Worm (Caenorhabditis elegans) whole organism, L3 larva: ENCODE data around the gene T12G3.11.

ENCODE experiments used
- R02D3.7 ChIP-seq: fragments of 150-350 bp; optimal IDR thresholded peaks from 2 replicates; lab custom pipeline; 2014; ENCODE audit warnings: missing biosample characterization, missing genetic modification characterization
- ZK546.5 ChIP-seq: sonication (generic microtip); optimal IDR thresholded peaks from 2 replicates; lab custom pipeline; 2017; ENCODE audit warnings: missing biosample characterization, missing genetic modification characterization
- ama-1 ChIP-seq: fragments of 150-350 bp; optimal IDR thresholded peaks from 2 replicates; lab custom pipeline; 2018
- ceh-16 ChIP-seq: sonication (generic microtip); optimal IDR thresholded peaks from 2 replicates; lab custom pipeline; 2017; ENCODE audit warnings: missing biosample characterization, missing genetic modification characterization
- ceh-28 ChIP-seq: fragments of 150-350 bp; optimal IDR thresholded peaks from 2 replicates; lab custom pipeline; 2014; ENCODE audit warnings: missing biosample characterization, missing genetic modification reagents, missing genetic modification characterization
- ceh-82 ChIP-seq: fragments of 150-350 bp; optimal IDR thresholded peaks from 2 replicates; lab custom pipeline; 2014; ENCODE audit warnings: missing biosample characterization, missing genetic modification characterization
- daf-12 ChIP-seq: fragments of 150-350 bp; optimal IDR thresholded peaks from 2 replicates; lab custom pipeline; 2014; ENCODE audit warnings: missing biosample characterization, missing genetic modification reagents, missing genetic modification characterization
- elt-1 ChIP-seq: fragments of 150-350 bp; optimal IDR thresholded peaks from 2 replicates; lab custom pipeline; 2014; ENCODE audit warnings: missing biosample characterization, missing genetic modification characterization
- elt-2 ChIP-seq: sonication (generic microtip); optimal IDR thresholded peaks from 2 replicates; lab custom pipeline; 2016; ENCODE audit warnings: missing genetic modification reagents, mild to moderate bottlenecking, missing genetic modification characterization, missing compliant biosample characterization
- elt-3 ChIP-seq, 3 experiments: fragments of 150-350 bp in 1 of 3; sonication (generic microtip) in 2 of 3; optimal IDR thresholded peaks; 2 replicates in 2 of 3; 4 replicates in 1 of 3; lab custom pipeline; 2014 to 2017; ENCODE audit warnings: missing biosample characterization in 3 of 3, missing genetic modification characterization in 3 of 3
- fkh-10 ChIP-seq: sonication (generic microtip); optimal IDR thresholded peaks from 2 replicates; lab custom pipeline; 2017; ENCODE audit warnings: missing biosample characterization, missing genetic modification reagents, missing genetic modification characterization
- fkh-2 ChIP-seq: fragments of 150-350 bp; optimal IDR thresholded peaks from 2 replicates; lab custom pipeline; 2014; ENCODE audit warnings: missing biosample characterization, missing genetic modification reagents, missing genetic modification characterization
- fos-1 ChIP-seq: fragments of 150-350 bp; optimal IDR thresholded peaks from 2 replicates; lab custom pipeline; 2014; ENCODE audit warnings: missing biosample characterization, missing genetic modification characterization
- hmg-11 ChIP-seq: sonication (generic microtip); optimal IDR thresholded peaks from 2 replicates; lab custom pipeline; 2016; ENCODE audit warnings: missing genetic modification characterization, missing compliant biosample characterization
- jun-1 ChIP-seq: fragments of 150-350 bp; optimal IDR thresholded peaks from 2 replicates; lab custom pipeline; 2014; ENCODE audit warnings: missing biosample characterization, missing genetic modification reagents, missing genetic modification characterization
- lin-15B ChIP-seq: fragments of 150-350 bp; optimal IDR thresholded peaks from 2 replicates; lab custom pipeline; 2014; ENCODE audit warnings: missing biosample characterization, missing genetic modification characterization
- lsy-12 ChIP-seq: sonication (generic microtip); optimal IDR thresholded peaks from 2 replicates; lab custom pipeline; 2016; ENCODE audit warnings: mild to moderate bottlenecking, missing genetic modification characterization, missing compliant biosample characterization
- mdl-1 ChIP-seq: fragments of 150-350 bp; optimal IDR thresholded peaks from 2 replicates; lab custom pipeline; 2014; ENCODE audit warnings: missing biosample characterization, missing genetic modification characterization
- mml-1 ChIP-seq: fragments of 150-350 bp; sonication (generic microtip); optimal IDR thresholded peaks from 3 replicates; lab custom pipeline; 2014; ENCODE audit warnings: missing biosample characterization, missing genetic modification characterization
- nfya-1 ChIP-seq: sonication (generic microtip); optimal IDR thresholded peaks from 2 replicates; lab custom pipeline; 2017; ENCODE audit warnings: missing genetic modification characterization, mild to moderate bottlenecking, missing compliant biosample characterization, antibody characterized with exemption, moderate library complexity; ENCODE audit not compliant: insufficient read depth
- nhr-11 ChIP-seq: fragments of 150-350 bp; optimal IDR thresholded peaks from 2 replicates; lab custom pipeline; 2014; ENCODE audit warnings: missing biosample characterization, missing genetic modification characterization
- nhr-12 ChIP-seq: fragments of 150-350 bp; optimal IDR thresholded peaks from 2 replicates; lab custom pipeline; 2014; ENCODE audit warnings: missing biosample characterization, missing genetic modification characterization
- nhr-23 ChIP-seq: fragments of 150-350 bp; optimal IDR thresholded peaks from 2 replicates; lab custom pipeline; 2014; ENCODE audit warnings: missing biosample characterization, missing genetic modification reagents, missing genetic modification characterization
- nhr-25 ChIP-seq: sonication (generic microtip); optimal IDR thresholded peaks from 2 replicates; lab custom pipeline; 2017; ENCODE audit warnings: missing biosample characterization, missing genetic modification characterization
- nhr-28 ChIP-seq: fragments of 150-350 bp; optimal IDR thresholded peaks from 2 replicates; lab custom pipeline; 2014; ENCODE audit warnings: missing biosample characterization, missing genetic modification characterization
- nhr-43 ChIP-seq: sonication (generic microtip); optimal IDR thresholded peaks from 2 replicates; lab custom pipeline; 2016; ENCODE audit warnings: mild to moderate bottlenecking, missing genetic modification characterization, missing compliant biosample characterization; ENCODE audit not compliant: poor library complexity, severe bottlenecking
- nhr-67 ChIP-seq: fragments of 150-350 bp; optimal IDR thresholded peaks from 2 replicates; lab custom pipeline; 2014; ENCODE audit warnings: missing biosample characterization, missing genetic modification characterization
- nhr-76 ChIP-seq: fragments of 150-350 bp; sonication (generic microtip); optimal IDR thresholded peaks from 5 replicates; lab custom pipeline; 2014; ENCODE audit warnings: missing biosample characterization, missing genetic modification characterization
- pha-4 ChIP-seq: fragments of 150-350 bp; optimal IDR thresholded peaks from 2 replicates; lab custom pipeline; 2014; ENCODE audit warnings: missing biosample characterization, missing genetic modification reagents, missing genetic modification characterization
- pqm-1 ChIP-seq: fragments of 150-350 bp; optimal IDR thresholded peaks from 2 replicates; lab custom pipeline; 2017; ENCODE audit warnings: missing biosample characterization, missing genetic modification characterization, inconsistent platforms
- sea-2 ChIP-seq: fragments of 150-350 bp; sonication (generic microtip); optimal IDR thresholded peaks from 4 replicates; lab custom pipeline; 2014; ENCODE audit warnings: missing biosample characterization, missing genetic modification reagents, missing genetic modification characterization
- unc-39 ChIP-seq: sonication (generic microtip); optimal IDR thresholded peaks from 4 replicates; lab custom pipeline; 2017; ENCODE audit warnings: missing biosample characterization, missing genetic modification characterization
- unc-62 ChIP-seq: fragments of 150-350 bp; sonication (generic microtip); optimal IDR thresholded peaks from 4 replicates; lab custom pipeline; 2014; ENCODE audit warnings: missing biosample characterization, missing genetic modification reagents, missing genetic modification characterization
- ztf-11 ChIP-seq: fragments of 150-350 bp; optimal IDR thresholded peaks from 2 replicates; lab custom pipeline; 2014; ENCODE audit warnings: missing biosample characterization, missing genetic modification characterization
- ztf-4 ChIP-seq: fragments of 150-350 bp; optimal IDR thresholded peaks from 2 replicates; lab custom pipeline; 2014; ENCODE audit warnings: missing biosample characterization, missing genetic modification characterization

Gene T12G3.11

DNA sequence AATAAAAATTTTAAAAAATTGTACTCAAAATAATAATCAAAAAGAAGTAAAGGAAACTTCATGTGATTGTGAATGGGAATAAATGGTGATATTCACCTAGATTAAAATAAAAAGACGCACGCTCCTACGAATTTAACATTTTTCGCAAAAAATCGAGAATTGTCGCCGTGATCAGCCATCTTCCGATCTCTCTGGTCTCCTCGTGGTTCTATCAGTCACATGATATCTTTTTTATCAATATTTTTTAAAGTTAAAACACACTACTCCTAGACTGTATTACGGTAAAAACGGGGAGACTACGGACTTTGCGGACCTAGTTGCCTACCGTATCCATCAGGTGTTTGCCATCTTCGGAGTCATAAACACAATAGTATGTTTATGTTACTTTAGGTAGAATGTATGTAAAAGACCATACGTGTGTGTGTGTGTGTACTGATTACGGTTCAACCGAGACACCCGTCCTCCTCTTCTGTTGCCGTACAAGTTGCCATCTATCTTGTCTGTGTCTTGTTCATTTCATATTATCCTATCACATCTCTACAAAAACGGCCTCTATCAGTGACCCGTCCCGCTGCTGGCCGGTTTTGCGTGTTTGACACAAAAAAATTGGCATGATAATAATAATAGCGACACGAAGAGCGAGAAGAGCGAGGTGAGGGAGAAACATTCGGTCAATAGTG lies 17.1 kb upstream of the T12G3.11 start, which contains the start of gene T12G3.2:
T12G3.2 (minus strand) TSS at position 444 of the 680 bp plus-strand sequence.
- peak in 1 of 3 experiments; percentile 59 for TF ChIP-seq elt-3 (tag; optimal IDR thresholded peaks at IDR 0.05; lab: Kevin White, UChicago)
- TF ChIP-seq ztf-11 = no peak
- peak; percentile 13 for TF ChIP-seq nhr-23
- no peak for TF ChIP-seq fkh-2 (tag; lab: Kevin White, UChicago)
- TF ChIP-seq lsy-12 = peak; percentile 1
- no peak for TF ChIP-seq elt-1 (tag; lab: Kevin White, UChicago)
- TF ChIP-seq nhr-43 (tag; lab: Kevin White, UChicago) = peak; percentile 16
- peak; percentile 7 for TF ChIP-seq ceh-28 (tag; lab: Kevin White, UChicago)
- TF ChIP-seq daf-12 (tag; lab: Kevin White, UChicago) = no peak
- peak; percentile 10 for TF ChIP-seq jun-1 (tag; lab: Kevin White, UChicago)
- TF ChIP-seq ZK546.5 (tag; lab: Kevin White, UChicago) = no peak
- peak; percentile 52 for TF ChIP-seq pqm-1 (tag; lab: Kevin White, UChicago)
- peak; percentile 1 for TF ChIP-seq nhr-25
- TF ChIP-seq unc-39 (tag; lab: Kevin White, UChicago) = no peak
- no peak for TF ChIP-seq nhr-28 (tag; lab: Kevin White, UChicago)
- TF ChIP-seq pha-4 = peak; percentile 28
- TF ChIP-seq mml-1 (tag; lab: Kevin White, UChicago) = no peak
- TF ChIP-seq elt-2 (tag; lab: Kevin White, UChicago) = peak; percentile 82

DNA sequence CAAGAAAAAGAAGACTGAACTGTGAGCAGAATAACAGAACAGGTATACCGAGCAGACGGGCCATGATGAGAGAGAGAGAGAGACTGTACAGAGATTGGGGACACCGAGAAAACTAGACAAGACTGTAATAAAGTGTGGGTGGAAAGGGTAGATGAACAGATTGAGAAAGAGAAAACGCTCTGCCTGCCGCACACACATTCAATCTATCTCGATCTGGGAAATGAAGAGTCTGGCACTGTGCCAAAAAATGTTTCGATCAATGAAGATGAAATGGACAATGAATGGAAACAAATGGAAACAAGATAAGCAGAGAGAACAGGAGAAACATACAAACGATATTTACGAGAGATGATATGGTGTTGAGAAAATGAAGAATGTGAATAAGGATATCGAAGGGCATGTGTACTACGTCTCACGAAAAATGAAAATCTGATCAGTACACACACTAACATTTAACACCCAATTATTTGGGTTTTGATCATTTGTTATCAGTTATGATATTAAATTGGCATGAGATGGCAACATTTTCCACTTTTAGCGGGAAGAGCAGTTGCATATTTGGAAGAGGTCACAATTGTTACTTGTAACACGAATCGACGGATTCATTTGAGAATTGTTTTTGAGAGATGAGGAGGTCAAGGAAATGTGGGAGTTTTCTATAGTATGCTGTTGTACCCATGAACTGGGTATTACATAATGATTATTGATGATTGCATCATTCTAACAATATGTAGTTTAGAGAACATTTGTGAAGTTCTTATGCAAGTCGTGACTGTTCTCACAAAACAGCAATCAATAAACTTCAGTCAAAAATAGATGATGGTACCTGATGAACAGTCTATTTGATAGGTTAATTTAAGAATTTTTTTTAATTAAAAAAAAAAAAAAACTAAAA lies 15.5 kb upstream of the T12G3.11 start:
- TF ChIP-seq mdl-1 (no peak), daf-12 (tag; lab: Kevin White, UChicago) (no peak), elt-3 (tag; optimal IDR thresholded peaks at IDR 0.05; lab: Kevin White, UChicago) (no peak), jun-1 (tag; lab: Kevin White, UChicago) (no peak), mml-1 (tag; lab: Kevin White, UChicago) (no peak), nhr-11 (tag; lab: Kevin White, UChicago) (no peak), unc-62 (GFP tag; lab: Kevin White, UChicago) (no peak), nfya-1 (tag; lab: Kevin White, UChicago) (no peak), nhr-76 (no peak), fkh-10 (no peak), ceh-16 (no peak), unc-39 (tag; lab: Kevin White, UChicago) (no peak), nhr-67 (no peak), elt-2 (tag; lab: Kevin White, UChicago) (peak; percentile 19), nhr-12 (tag; lab: Kevin White, UChicago) (no peak), fos-1 (no peak), lin-15B (tag; lab: Kevin White, UChicago) (no peak), nhr-43 (tag; lab: Kevin White, UChicago) (peak; percentile 62), ama-1 (no peak), ceh-82 (tag; lab: Kevin White, UChicago) (no peak), fkh-2 (tag; lab: Kevin White, UChicago) (no peak), ztf-4 (tag; lab: Kevin White, UChicago) (no peak), hmg-11 (tag; lab: Kevin White, UChicago) (no peak), nhr-23 (peak; percentile 60), pqm-1 (tag; lab: Kevin White, UChicago) (peak; percentile 16), ceh-28 (tag; lab: Kevin White, UChicago) (no peak), sea-2 (GFP tag; lab: Kevin White, UChicago) (no peak), elt-1 (tag; lab: Kevin White, UChicago) (peak; percentile 8)

DNA sequence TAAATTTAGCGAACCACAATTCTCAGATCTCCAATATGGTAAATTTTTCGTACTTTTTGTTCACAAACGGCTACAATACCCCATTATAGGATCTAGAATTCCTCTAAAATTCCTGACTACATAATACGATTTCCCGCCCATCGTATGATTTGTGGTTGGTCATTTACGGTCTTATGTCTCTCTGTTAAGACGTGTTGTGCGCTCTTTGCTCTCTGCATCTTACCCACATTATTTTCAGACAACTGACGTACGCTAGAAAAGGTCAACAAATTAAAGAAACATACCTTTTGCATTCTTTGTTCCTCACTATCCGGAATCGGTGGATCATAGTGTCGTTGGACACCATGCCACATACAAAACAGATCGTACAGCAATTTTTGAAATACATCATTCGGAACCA lies 13.5 kb upstream of the T12G3.11 start:
- TF ChIP-seq elt-2 (tag; lab: Kevin White, UChicago) (peak; percentile 39), R02D3.7 (tag; lab: Kevin White, UChicago) (no peak), nhr-25 (no peak), nhr-76 (no peak), daf-12 (tag; lab: Kevin White, UChicago) (no peak), pqm-1 (tag; lab: Kevin White, UChicago) (peak; percentile 4)
